Worm (Caenorhabditis elegans) whole organism, late embryonic: ENCODE results near the gene C16C8.12.
"Not testable (repeated sequence)": the region's sequence is repeated elsewhere in the genome, so short reads cannot be mapped to it uniquely, and the experiment has no call there.

Experiments
- C08G9.2 ChIP-seq: sonication (generic microtip); optimal IDR thresholded peaks from 2 replicates; lab custom pipeline; 2016; ENCODE audit warnings: mild to moderate bottlenecking, missing genetic modification characterization, moderate library complexity, missing compliant biosample characterization
- C38D4.7 ChIP-seq: fragments of 200-800 bp; sonication (Bioruptor generic); optimal IDR thresholded peaks from 2 replicates; lab custom pipeline; 2018; ENCODE audit warnings: mild to moderate bottlenecking, missing genetic modification characterization, moderate library complexity, missing compliant biosample characterization
- F13H6.1 ChIP-seq: sonication (generic microtip); optimal IDR thresholded peaks from 2 replicates; lab custom pipeline; 2016; ENCODE audit warnings: missing genetic modification characterization, missing compliant biosample characterization
- K02D7.2 ChIP-seq: sonication (generic microtip); optimal IDR thresholded peaks from 2 replicates; lab custom pipeline; 2017; ENCODE audit warnings: mild to moderate bottlenecking, missing genetic modification characterization, missing compliant biosample characterization
- K09A11.1 ChIP-seq: sonication (generic microtip); optimal IDR thresholded peaks from 2 replicates; lab custom pipeline; 2017; ENCODE audit warnings: antibody characterized with exemption, mild to moderate bottlenecking, missing genetic modification characterization, missing compliant biosample characterization; ENCODE audit not compliant: insufficient read depth
- T23F11.4 ChIP-seq: fragments of 200-800 bp; sonication (Bioruptor generic); optimal IDR thresholded peaks from 2 replicates; lab custom pipeline; 2018; ENCODE audit warnings: mild to moderate bottlenecking, missing genetic modification characterization, missing compliant biosample characterization
- ahr-1 ChIP-seq: sonication (generic microtip); optimal IDR thresholded peaks from 2 replicates; lab custom pipeline; 2016; ENCODE audit warnings: missing genetic modification characterization, missing compliant biosample characterization
- ama-1 ChIP-seq: fragments of 150-350 bp; optimal IDR thresholded peaks from 2 replicates; lab custom pipeline; 2014
- ceh-14 ChIP-seq: sonication (generic microtip); optimal IDR thresholded peaks from 2 replicates; lab custom pipeline; 2016; ENCODE audit warnings: missing genotype, missing genetic modification characterization, missing compliant biosample characterization
- ceh-19 ChIP-seq: fragments of 200-800 bp; sonication (Bioruptor generic); optimal IDR thresholded peaks from 2 replicates; lab custom pipeline; 2018; ENCODE audit warnings: mild to moderate bottlenecking, missing genetic modification characterization, missing compliant biosample characterization
- ceh-31 ChIP-seq: sonication (generic microtip); optimal IDR thresholded peaks from 2 replicates; lab custom pipeline; 2016; ENCODE audit warnings: missing genetic modification characterization, missing compliant biosample characterization
- ceh-45 ChIP-seq: fragments of 200-800 bp; sonication (Bioruptor generic); IDR thresholded peaks from 2 replicates; pipeline ENCODE4 v1.3.6; 2022; ENCODE audit warnings: missing genetic modification reagents, missing genetic modification characterization, missing compliant biosample characterization
- ceh-48 ChIP-seq: sonication (generic microtip); optimal IDR thresholded peaks from 2 replicates; lab custom pipeline; 2016; ENCODE audit warnings: missing genetic modification characterization, inconsistent platforms, missing compliant biosample characterization
- ceh-6 ChIP-seq: fragments of 200-800 bp; sonication (Bioruptor generic); optimal IDR thresholded peaks from 2 replicates; lab custom pipeline; 2018; ENCODE audit warnings: mild to moderate bottlenecking, missing genetic modification characterization, missing compliant biosample characterization
- elt-2 ChIP-seq: sonication (generic microtip); optimal IDR thresholded peaks from 2 replicates; lab custom pipeline; 2016; ENCODE audit warnings: missing genetic modification reagents, missing genetic modification characterization, missing compliant biosample characterization
- ets-4 ChIP-seq: sonication (generic microtip); optimal IDR thresholded peaks from 2 replicates; lab custom pipeline; 2016; ENCODE audit warnings: missing genetic modification characterization, missing compliant biosample characterization
- eyg-1 ChIP-seq: sonication (generic microtip); optimal IDR thresholded peaks from 2 replicates; lab custom pipeline; 2016; ENCODE audit warnings: missing genotype, missing genetic modification characterization, missing compliant biosample characterization
- fax-1 ChIP-seq: sonication (generic microtip); optimal IDR thresholded peaks from 2 replicates; lab custom pipeline; 2016; ENCODE audit warnings: missing genotype, missing genetic modification characterization, missing compliant biosample characterization
- hlh-13 ChIP-seq: fragments of 200-800 bp; sonication (Bioruptor generic); optimal IDR thresholded peaks from 2 replicates; lab custom pipeline; 2018; ENCODE audit warnings: mild to moderate bottlenecking, missing genetic modification characterization, missing compliant biosample characterization
- hlh-15 ChIP-seq: sonication (generic microtip); optimal IDR thresholded peaks from 2 replicates; lab custom pipeline; 2016; ENCODE audit warnings: missing genetic modification characterization, missing compliant biosample characterization
- hlh-6 ChIP-seq: sonication (generic microtip); optimal IDR thresholded peaks from 2 replicates; lab custom pipeline; 2016; ENCODE audit warnings: missing genotype, missing genetic modification characterization, missing compliant biosample characterization
- hlh-8 ChIP-seq: sonication (generic microtip); optimal IDR thresholded peaks from 2 replicates; lab custom pipeline; 2016; ENCODE audit warnings: missing genotype, missing genetic modification characterization, missing compliant biosample characterization
- lin-11 ChIP-seq: fragments of 200-800 bp; sonication (Bioruptor generic); optimal IDR thresholded peaks from 2 replicates; lab custom pipeline; 2018; ENCODE audit warnings: mild to moderate bottlenecking, missing genetic modification characterization, missing compliant biosample characterization
- madf-2 ChIP-seq: sonication (generic microtip); optimal IDR thresholded peaks from 2 replicates; lab custom pipeline; 2017; ENCODE audit warnings: missing genetic modification characterization, missing compliant biosample characterization
- mec-3 ChIP-seq: sonication (generic microtip); optimal IDR thresholded peaks from 2 replicates; lab custom pipeline; 2016; ENCODE audit warnings: borderline replicate concordance, missing genetic modification characterization, missing compliant biosample characterization
- pag-3 ChIP-seq: sonication (generic microtip); optimal IDR thresholded peaks from 2 replicates; lab custom pipeline; 2016; ENCODE audit warnings: missing compliant biosample characterization, missing genetic modification characterization, borderline replicate concordance
- pax-1 ChIP-seq: fragments of 150-350 bp; optimal IDR thresholded peaks from 2 replicates; lab custom pipeline; 2014; ENCODE audit warnings: missing biosample characterization, missing genetic modification characterization
- pha-2 ChIP-seq: sonication (generic microtip); optimal IDR thresholded peaks from 2 replicates; lab custom pipeline; 2017; ENCODE audit warnings: mild to moderate bottlenecking, missing genetic modification characterization, missing compliant biosample characterization
- pqm-1 ChIP-seq: sonication (generic microtip); optimal IDR thresholded peaks from 2 replicates; lab custom pipeline; 2016; ENCODE audit warnings: missing genetic modification characterization, missing compliant biosample characterization
- pros-1 ChIP-seq: fragments of 150-350 bp; optimal IDR thresholded peaks from 2 replicates; lab custom pipeline; 2014; ENCODE audit warnings: missing biosample characterization, missing genetic modification reagents, missing genetic modification characterization
- rnt-1 ChIP-seq: sonication (generic microtip); optimal IDR thresholded peaks from 2 replicates; lab custom pipeline; 2016; ENCODE audit warnings: missing genetic modification characterization, missing compliant biosample characterization
- sox-2 ChIP-seq: fragments of 200-800 bp; sonication (Bioruptor generic); IDR thresholded peaks from 2 replicates; pipeline ENCODE4 v1.3.6; 2022; ENCODE audit warnings: missing genetic modification reagents, missing genetic modification characterization, missing compliant biosample characterization
- sox-4 ChIP-seq: sonication (generic microtip); optimal IDR thresholded peaks from 2 replicates; lab custom pipeline; 2017; ENCODE audit warnings: mild to moderate bottlenecking, missing genetic modification characterization, inconsistent platforms, missing compliant biosample characterization
- tbx-2 ChIP-seq: sonication (generic microtip); optimal IDR thresholded peaks from 2 replicates; lab custom pipeline; 2016; ENCODE audit warnings: missing genetic modification characterization, missing compliant biosample characterization
- tbx-7 ChIP-seq: sonication (generic microtip); optimal IDR thresholded peaks from 2 replicates; lab custom pipeline; 2016; ENCODE audit warnings: missing genotype, missing genetic modification characterization, missing compliant biosample characterization
- ttx-3 ChIP-seq: sonication (generic microtip); optimal IDR thresholded peaks from 2 replicates; lab custom pipeline; 2016; ENCODE audit warnings: missing genetic modification reagents, missing genetic modification characterization, missing compliant biosample characterization
- unc-3 ChIP-seq, 2 experiments: fragments of 200-800 bp in 1 of 2; sonication (Bioruptor generic) in 1 of 2; sonication (generic microtip) in 1 of 2; conservative IDR thresholded peaks in 1 of 2; optimal IDR thresholded peaks in 1 of 2; 2 replicates each; pipeline versions ENCODE4 v1.3.6 to Lab custom; 2016 to 2022; ENCODE audit warnings: missing compliant biosample characterization in 2 of 2, missing genetic modification characterization in 2 of 2, missing genetic modification reagents in 1 of 2
- unc-42 ChIP-seq: sonication (generic microtip); optimal IDR thresholded peaks from 2 replicates; lab custom pipeline; 2016; ENCODE audit warnings: missing genotype, missing genetic modification characterization, missing compliant biosample characterization
- unc-55 ChIP-seq: sonication (generic microtip); optimal IDR thresholded peaks from 2 replicates; lab custom pipeline; 2017; ENCODE audit warnings: missing biosample characterization, missing genetic modification reagents, missing genetic modification characterization
- unc-86 ChIP-seq: sonication (generic microtip); optimal IDR thresholded peaks from 2 replicates; lab custom pipeline; 2016; ENCODE audit warnings: missing genetic modification characterization, missing compliant biosample characterization
- ztf-16 ChIP-seq: sonication (generic microtip); optimal IDR thresholded peaks from 2 replicates; lab custom pipeline; 2017; ENCODE audit warnings: missing genetic modification characterization, missing compliant biosample characterization

C16C8.12 gene

DNA sequence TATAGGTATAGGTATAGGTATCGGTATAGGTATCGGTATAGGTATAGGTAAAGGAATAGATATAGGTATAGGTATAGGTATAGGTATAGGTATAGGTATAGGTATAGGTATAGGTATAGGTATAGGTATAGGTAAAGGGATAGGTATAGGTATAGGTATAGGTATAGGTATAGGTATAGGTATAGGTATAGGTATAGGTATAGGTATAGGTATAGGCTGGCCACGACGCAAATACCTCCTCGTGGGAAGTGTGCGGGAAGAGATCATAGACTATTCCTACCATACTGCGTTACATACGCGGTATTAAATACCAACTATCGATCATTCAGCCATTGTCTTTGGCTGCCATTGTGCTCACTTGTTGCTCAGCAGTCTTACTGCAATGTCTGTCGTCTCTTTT is 38.3 kb downstream of the C16C8.12 start, which contains the start of gene fbxb-112:
Gene fbxb-112, plus strand, starts transcription at position 301 of the 400 bp plus-strand sequence.
- TF ChIP-seq sox-4; ceh-31 (tag; lab: Kevin White, UChicago); T23F11.4 (GFP tag; lab: Kevin White, UChicago): not testable (repeated sequence)

DNA sequence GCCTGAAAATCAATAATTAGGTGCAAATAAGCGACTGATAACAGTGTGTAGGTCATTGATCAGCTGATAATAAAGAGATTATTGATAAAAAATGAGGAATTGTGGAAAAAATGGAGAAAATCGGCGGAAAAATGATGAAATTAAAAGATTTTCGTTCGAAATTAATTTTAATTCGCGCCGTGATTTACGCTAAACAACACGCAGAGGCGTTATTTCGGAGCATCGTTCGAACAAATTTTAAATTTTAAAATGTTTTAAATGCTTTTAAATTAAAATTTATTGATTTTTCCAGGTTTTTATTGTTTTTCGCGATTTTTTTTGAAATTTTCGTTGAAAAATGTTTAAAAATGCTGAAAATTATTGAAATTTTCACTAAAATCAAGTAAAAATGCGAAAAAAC is 46.9 kb downstream of the C16C8.12 start, which contains the start of gene Y49F6B.9:
Gene Y49F6B.9, minus strand, starts transcription at position 2 of the 400 bp plus-strand sequence.
- no peak for TF ChIP-seq lin-11 (tag; lab: Kevin White, UChicago)
- peak; percentile 35 for TF ChIP-seq elt-2 (tag; lab: Kevin White, UChicago)

DNA sequence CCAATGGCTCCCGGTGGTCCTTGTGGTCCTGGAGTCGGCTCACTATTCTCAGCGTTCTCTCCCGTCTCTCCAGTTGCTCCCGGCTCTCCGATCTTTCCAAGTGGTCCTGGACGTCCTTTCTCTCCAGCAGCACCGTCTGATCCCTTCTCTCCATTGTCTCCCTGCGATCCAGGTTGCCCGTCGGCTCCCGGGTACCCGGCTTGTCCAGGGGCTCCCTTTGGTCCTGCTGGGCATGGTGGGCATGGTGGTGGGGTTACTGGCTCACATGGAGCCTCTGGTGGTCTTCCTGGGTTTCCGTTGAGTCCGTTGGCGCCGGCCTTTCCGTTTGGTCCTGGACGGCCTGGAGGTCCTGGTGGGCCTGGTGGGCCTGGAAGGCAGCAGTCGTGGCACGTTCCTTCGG is 47.9 kb downstream of the C16C8.12 start:
- TF ChIP-seq C08G9.2 (tag; lab: Kevin White, UChicago) (peak; percentile 14), T23F11.4 (GFP tag; lab: Kevin White, UChicago) (no peak)

DNA sequence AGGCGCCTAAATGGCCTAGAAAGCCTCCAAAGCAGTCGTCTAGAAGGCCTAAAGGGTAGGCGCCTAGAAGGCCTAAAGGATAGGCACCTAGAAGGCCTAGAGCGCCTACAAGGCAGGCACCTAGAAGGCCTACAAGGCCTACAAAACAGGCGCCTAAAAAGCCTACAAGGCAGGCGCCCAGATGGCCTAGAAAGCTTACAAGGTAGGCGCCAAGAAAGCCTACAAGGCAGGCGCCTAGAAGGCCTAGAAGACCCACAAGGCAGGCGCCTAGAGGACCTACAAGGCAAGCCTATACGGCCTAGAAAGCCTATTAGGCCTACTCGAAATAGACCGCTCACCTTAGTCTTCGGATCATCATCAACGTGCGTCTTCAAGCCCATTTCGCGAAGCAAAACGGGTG is 49.5 kb downstream of the C16C8.12 start:
- TF ChIP-seq ceh-45 (GFP tag; lab: Robert Waterston, UW) (0 out of 2 replicates have a peak, but pooled peaks have one; percentile 6), hlh-13 (no peak), ceh-48 (no peak)

DNA sequence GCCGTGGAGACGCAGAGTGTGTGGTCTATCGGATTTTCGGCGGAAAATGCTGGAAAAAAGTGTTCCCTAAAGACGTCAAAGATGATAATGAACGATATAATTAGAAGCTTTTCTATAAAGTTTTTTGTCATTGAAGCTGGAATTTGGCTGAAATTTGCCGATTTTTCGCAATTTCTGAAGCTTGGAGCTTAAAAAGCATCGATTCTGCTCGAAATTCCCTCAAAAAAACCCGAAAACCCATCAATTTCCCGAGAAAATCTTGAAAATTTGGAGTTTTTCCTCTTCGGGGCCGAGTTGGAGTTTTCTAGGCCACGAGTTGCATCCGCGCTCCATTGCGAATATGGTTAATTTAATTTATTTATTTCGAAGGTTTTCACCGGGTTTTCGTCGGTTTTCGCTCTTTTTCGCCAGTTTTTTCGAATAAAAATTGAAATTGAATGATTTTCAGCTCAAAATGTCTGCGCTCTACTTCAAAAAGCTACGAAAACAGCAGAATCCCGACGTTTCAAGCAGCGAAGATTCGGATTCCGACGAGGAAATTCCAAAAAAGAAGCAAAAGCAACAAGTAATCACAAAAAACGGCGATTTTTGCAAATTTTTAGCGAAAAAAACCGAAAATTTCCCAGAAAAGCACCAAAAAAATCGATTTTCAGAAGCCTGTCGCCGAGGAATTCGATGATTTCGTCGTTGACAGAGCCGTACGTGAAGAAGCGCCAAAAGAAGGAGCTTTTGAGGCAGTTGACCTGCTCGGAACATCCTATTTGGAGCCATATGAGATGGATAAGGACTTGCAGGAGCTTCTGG is 50.2 kb downstream of the C16C8.12 start, which contains the start of the genes col-71 and Y49F6B.2:
Gene col-71, minus strand, starts transcription at position 51 of the 804 bp plus-strand sequence.
Gene Y49F6B.2, plus strand, starts transcription at position 449 of the 804 bp plus-strand sequence.
- TF ChIP-seq pag-3 (no peak), rnt-1 (tag; lab: Kevin White, UChicago) (peak; percentile 73), eyg-1 (tag; lab: Kevin White, UChicago) (no peak), unc-55 (no peak), ceh-6 (no peak), hlh-6 (tag; lab: Kevin White, UChicago) (no peak), pha-2 (tag; lab: Kevin White, UChicago) (no peak), F13H6.1 (tag; lab: Kevin White, UChicago) (peak; percentile 51), C08G9.2 (tag; lab: Kevin White, UChicago) (peak; percentile 90), hlh-13 (no peak), unc-86 (tag; lab: Kevin White, UChicago) (peak; percentile 34), madf-2 (no peak), C38D4.7 (no peak), sox-4 (no peak), ceh-31 (tag; lab: Kevin White, UChicago) (peak; percentile 96), fax-1 (tag; lab: Kevin White, UChicago) (peak; percentile 70), unc-42 (tag; lab: Kevin White, UChicago) (peak; percentile 100), pax-1 (peak; percentile 44), ets-4 (peak; percentile 88), hlh-8 (peak; percentile 60), tbx-7 (tag; lab: Kevin White, UChicago) (peak; percentile 84), K09A11.1 (tag; lab: Kevin White, UChicago) (no peak), ama-1 (lab: Kevin White, UChicago) (no peak), hlh-15 (peak; percentile 1), ztf-16 (tag; lab: Kevin White, UChicago) (peak; percentile 48), ahr-1 (tag; lab: Kevin White, UChicago) (peak; percentile 58), ceh-14 (tag; lab: Kevin White, UChicago) (peak; percentile 89), ceh-19 (GFP tag; lab: Kevin White, UChicago) (no peak), ttx-3 (tag; lab: Kevin White, UChicago) (peak; percentile 49), mec-3 (peak; percentile 86), pqm-1 (tag; lab: Kevin White, UChicago) (no peak), tbx-2 (tag; lab: Kevin White, UChicago) (peak; percentile 83), K02D7.2 (tag; lab: Kevin White, UChicago) (no peak), pros-1 (tag; lab: Kevin White, UChicago) (no peak), elt-2 (tag; lab: Kevin White, UChicago) (peak; percentile 67), sox-2 (GFP tag; lab: Robert Waterston, UW) (no peak), unc-3 (GFP tag; conservative IDR thresholded peaks at IDR 0.05; lab: Robert Waterston, UW) (no peak), unc-3 (tag; optimal IDR thresholded peaks at IDR 0.05; lab: Kevin White, UChicago) (peak; percentile 31)
